Worm (Caenorhabditis elegans) whole organism, L3 larva: ENCODE results near the gene Y20C6A.4.

ENCODE experiments used
- egl-27 ChIP-seq: sonication (generic microtip); optimal IDR thresholded peaks from 4 replicates; lab custom pipeline; 2017; ENCODE audit warnings: missing biosample characterization, missing genetic modification reagents, missing genetic modification characterization
- egl-5 ChIP-seq: fragments of 150-350 bp; optimal IDR thresholded peaks from 2 replicates; lab custom pipeline; 2017; ENCODE audit warnings: missing biosample characterization, missing genetic modification reagents, missing genetic modification characterization, inconsistent platforms
- fkh-2 ChIP-seq: fragments of 150-350 bp; optimal IDR thresholded peaks from 2 replicates; lab custom pipeline; 2014; ENCODE audit warnings: missing biosample characterization, missing genetic modification reagents, missing genetic modification characterization
- fos-1 ChIP-seq: fragments of 150-350 bp; optimal IDR thresholded peaks from 2 replicates; lab custom pipeline; 2014; ENCODE audit warnings: missing biosample characterization, missing genetic modification characterization
- nhr-12 ChIP-seq: fragments of 150-350 bp; optimal IDR thresholded peaks from 2 replicates; lab custom pipeline; 2014; ENCODE audit warnings: missing biosample characterization, missing genetic modification characterization
- nhr-76 ChIP-seq: fragments of 150-350 bp; sonication (generic microtip); optimal IDR thresholded peaks from 5 replicates; lab custom pipeline; 2014; ENCODE audit warnings: missing biosample characterization, missing genetic modification characterization
- skn-1 ChIP-seq: fragments of 150-350 bp; optimal IDR thresholded peaks from 2 replicates; lab custom pipeline; 2014; ENCODE audit warnings: missing biosample characterization, missing genetic modification characterization
- ztf-11 ChIP-seq: fragments of 150-350 bp; optimal IDR thresholded peaks from 2 replicates; lab custom pipeline; 2014; ENCODE audit warnings: missing biosample characterization, missing genetic modification characterization
- ztf-4 ChIP-seq: fragments of 150-350 bp; optimal IDR thresholded peaks from 2 replicates; lab custom pipeline; 2014; ENCODE audit warnings: missing biosample characterization, missing genetic modification characterization

Y20C6A.4 gene

DNA sequence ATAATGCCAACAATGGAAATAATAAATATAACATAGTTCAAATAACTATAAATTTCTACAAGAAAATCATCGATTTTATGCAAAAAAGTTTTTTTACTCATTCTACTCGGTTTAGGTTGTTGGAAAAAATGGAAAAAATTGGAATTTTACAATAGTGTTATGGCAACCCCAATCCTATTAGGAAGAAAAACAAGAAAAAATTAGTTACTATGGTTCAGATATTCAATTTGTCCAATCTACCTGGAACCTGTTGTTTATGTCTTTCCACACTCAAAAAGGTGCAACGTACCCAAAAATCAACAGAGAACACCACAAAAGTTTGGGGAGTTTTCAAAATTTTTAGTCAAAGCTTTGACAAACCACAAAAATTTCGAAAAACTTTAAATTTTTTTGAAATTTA is 50.0 kb downstream of the Y20C6A.4 start, which contains the start of gene T27C5.10:
T27C5.10 (minus strand) TSS at position 101 of the 400 bp plus-strand sequence.
- TF ChIP-seq egl-5 (tag; lab: Kevin White, UChicago) (no peak), nhr-76 (tag; lab: Kevin White, UChicago) (no peak), fos-1 (no peak), fkh-2 (tag; lab: Kevin White, UChicago) (no peak), nhr-12 (tag; lab: Kevin White, UChicago) (no peak), ztf-11 (tag; lab: Kevin White, UChicago) (no peak), ztf-4 (tag; lab: Kevin White, UChicago) (no peak), skn-1 (tag; lab: Kevin White, UChicago) (no peak), egl-27 (no peak)
